Fruit fly (Drosophila melanogaster) whole organism, embryonic: ENCODE measurements around the gene Eo.

Source experiments
- Aef1 ChIP-seq: fragments of 200-800 bp; sonication (Bioruptor generic); IDR thresholded peaks from 3 replicates; pipeline ENCODE4 v1.3.6; 2022; ENCODE audit warnings: missing biosample characterization, missing genetic modification characterization
- Atf-2 ChIP-seq: fragments of 200-800 bp; sonication (Bioruptor generic); optimal IDR thresholded peaks from 2 replicates; lab custom pipeline; 2016; ENCODE audit warnings: missing biosample characterization, missing genetic modification characterization
- Blimp-1 ChIP-seq: fragments of 200-800 bp; sonication (Bioruptor generic); optimal IDR thresholded peaks from 3 replicates; lab custom pipeline; 2018; ENCODE audit warnings: missing biosample characterization, missing genetic modification characterization, mild to moderate bottlenecking, moderate library complexity, missing genetic modification reagents
- CG10431 ChIP-seq: fragments of 200-800 bp; sonication (Bioruptor generic); optimal IDR thresholded peaks from 3 replicates; lab custom pipeline; 2018; ENCODE audit warnings: missing biosample characterization, mild to moderate bottlenecking, missing genetic modification characterization
- CG11093 ChIP-seq: fragments of 200-800 bp; sonication (Bioruptor generic); IDR thresholded peaks from 3 replicates; pipeline ENCODE4 v1.3.6; 2022; ENCODE audit warnings: missing biosample characterization, missing genetic modification characterization
- CG11504 ChIP-seq: fragments of 200-800 bp; sonication (Bioruptor generic); optimal IDR thresholded peaks from 3 replicates; lab custom pipeline; 2019; ENCODE audit warnings: missing biosample characterization, mild to moderate bottlenecking, missing genetic modification characterization, moderate library complexity
- CG11560 ChIP-seq: fragments of 200-800 bp; sonication (Bioruptor generic); IDR thresholded peaks from 3 replicates; pipeline ENCODE4 v1.3.6; 2022; ENCODE audit warnings: missing biosample characterization, missing genetic modification characterization
- CG12769 ChIP-seq: fragments of 200-800 bp; sonication (Bioruptor generic); optimal IDR thresholded peaks from 2 replicates; lab custom pipeline; 2019; ENCODE audit warnings: missing biosample characterization, mild to moderate bottlenecking, missing genetic modification characterization, moderate library complexity
- CG12942 ChIP-seq: fragments of 200-800 bp; sonication (Bioruptor generic); optimal IDR thresholded peaks from 3 replicates; lab custom pipeline; 2016; ENCODE audit warnings: missing biosample characterization, missing genetic modification characterization
- CG1529 ChIP-seq: fragments of 200-800 bp; sonication (Bioruptor generic); optimal IDR thresholded peaks from 3 replicates; lab custom pipeline; 2018; ENCODE audit warnings: missing biosample characterization, missing genetic modification characterization
- CG17361 ChIP-seq: fragments of 200-800 bp; sonication (Bioruptor generic); IDR thresholded peaks from 3 replicates; pipeline ENCODE4 v1.3.6; 2022; ENCODE audit warnings: missing biosample characterization, missing genetic modification characterization
- CG2712 ChIP-seq: fragments of 200-800 bp; optimal IDR thresholded peaks from 3 replicates; lab custom pipeline; 2019; ENCODE audit warnings: missing biosample characterization, mild to moderate bottlenecking, missing genetic modification characterization, moderate library complexity
- CG31441 ChIP-seq: fragments of 200-800 bp; sonication (Bioruptor generic); IDR thresholded peaks from 2 replicates; pipeline ENCODE4 v1.3.6; 2022; ENCODE audit warnings: missing biosample characterization, missing genetic modification characterization
- CG32772 ChIP-seq: fragments of 200-800 bp; sonication (Bioruptor generic); IDR thresholded peaks from 2 replicates; pipeline ENCODE4 v1.3.6; 2022; ENCODE audit warnings: missing biosample characterization, missing genetic modification characterization
- CG4617 ChIP-seq: fragments of 200-800 bp; sonication (Bioruptor generic); optimal IDR thresholded peaks from 3 replicates; lab custom pipeline; 2016; ENCODE audit warnings: missing biosample characterization, missing genetic modification characterization, borderline replicate concordance
- CG7786 ChIP-seq: fragments of 200-800 bp; sonication (Bioruptor generic); optimal IDR thresholded peaks from 2 replicates; lab custom pipeline; 2016; ENCODE audit warnings: missing biosample characterization, missing genetic modification characterization
- CG7839 ChIP-seq: fragments of 200-800 bp; sonication (Bioruptor generic); optimal IDR thresholded peaks from 3 replicates; lab custom pipeline; 2018; ENCODE audit warnings: missing biosample characterization, mild to moderate bottlenecking, missing genetic modification characterization, moderate library complexity
- CG8478 ChIP-seq: fragments of >200 bp; optimal IDR thresholded peaks from 2 replicates; lab custom pipeline; 2018
- CG9817 ChIP-seq: fragments of 200-800 bp; sonication (Bioruptor generic); optimal IDR thresholded peaks from 2 replicates; lab custom pipeline; 2018; ENCODE audit warnings: missing biosample characterization, mild to moderate bottlenecking, missing genetic modification characterization, moderate library complexity
- H15 ChIP-seq: fragments of 200-800 bp; sonication (Bioruptor generic); IDR thresholded peaks from 3 replicates; pipeline ENCODE4 v1.3.6; 2022; ENCODE audit warnings: missing biosample characterization, missing genetic modification characterization
- HLH3B ChIP-seq: fragments of 200-800 bp; sonication (Bioruptor generic); IDR thresholded peaks from 2 replicates; pipeline ENCODE4 v1.3.6; 2022; ENCODE audit warnings: missing biosample characterization, missing genetic modification characterization
- Hr78 ChIP-seq, 2 experiments: fragments of 200-800 bp in 1 of 2; fragments of >200 bp in 1 of 2; sonication (Bioruptor generic) in 1 of 2; optimal IDR thresholded peaks; 2 replicates each; lab custom pipeline; 2017 to 2019; ENCODE audit warnings: missing biosample characterization in 2 of 2, missing genetic modification characterization in 2 of 2, mild to moderate bottlenecking in 1 of 2, moderate library complexity in 1 of 2
- Jarid2 ChIP-seq: fragments of 200-800 bp; sonication (Bioruptor generic); optimal IDR thresholded peaks from 3 replicates; lab custom pipeline; 2017; ENCODE audit warnings: mild to moderate bottlenecking, missing biosample characterization, missing genetic modification reagents, missing genetic modification characterization
- Lim3 ChIP-seq: fragments of 200-800 bp; sonication (Bioruptor generic); IDR thresholded peaks from 2 replicates; pipeline ENCODE4 v1.3.6; 2022; ENCODE audit warnings: missing biosample characterization, missing genetic modification characterization
- Six4 ChIP-seq: fragments of 200-800 bp; sonication (Bioruptor generic); optimal IDR thresholded peaks from 2 replicates; lab custom pipeline; 2016; ENCODE audit warnings: missing biosample characterization, missing genetic modification characterization
- Taf1 ChIP-seq: fragments of 200-800 bp; sonication (Bioruptor generic); IDR thresholded peaks from 2 replicates; pipeline ENCODE4 v1.3.6; 2022; ENCODE audit warnings: missing biosample characterization, missing genetic modification characterization
- Trl ChIP-seq, 3 experiments: fragments of >200 bp in 2 of 3; fragments of 200-800 bp in 1 of 3; sonication (Bioruptor generic) in 1 of 3; optimal IDR thresholded peaks; 2 replicates in 1 of 3; 3 replicates in 2 of 3; lab custom pipeline; 2016 to 2017; ENCODE audit warnings: missing biosample characterization in 1 of 3, missing genetic modification characterization in 1 of 3
- Vsx1 ChIP-seq: fragments of 200-800 bp; sonication (Bioruptor generic); optimal IDR thresholded peaks from 2 replicates; lab custom pipeline; 2017; ENCODE audit warnings: missing biosample characterization, mild to moderate bottlenecking, missing genetic modification characterization, missing genetic modification reagents
- Xbp1 ChIP-seq: fragments of 200-800 bp; sonication (Bioruptor generic); optimal IDR thresholded peaks from 3 replicates; lab custom pipeline; 2016; ENCODE audit warnings: missing biosample characterization, mild to moderate bottlenecking, missing genetic modification characterization
- ab ChIP-seq: fragments of 200-800 bp; sonication (Bioruptor generic); optimal IDR thresholded peaks from 2 replicates; lab custom pipeline; 2016; ENCODE audit warnings: missing biosample characterization, missing genetic modification characterization
- bab2 ChIP-seq: fragments of 200-800 bp; sonication (Bioruptor generic); optimal IDR thresholded peaks from 2 replicates; lab custom pipeline; 2016; ENCODE audit warnings: missing biosample characterization, missing genetic modification characterization
- ci ChIP-seq: fragments of 200-800 bp; sonication (Bioruptor generic); IDR thresholded peaks from 3 replicates; pipeline ENCODE4 v1.3.6; 2022; ENCODE audit warnings: missing biosample characterization, missing genetic modification characterization
- crol ChIP-seq: fragments of 200-800 bp; sonication (Bioruptor generic); IDR thresholded peaks from 2 replicates; pipeline ENCODE4 v1.3.6; 2022; ENCODE audit warnings: missing biosample characterization, missing genetic modification characterization
- danr ChIP-seq: fragments of 200-800 bp; sonication (Bioruptor generic); IDR thresholded peaks from 2 replicates; pipeline ENCODE4 v1.3.6; 2022; ENCODE audit warnings: missing biosample characterization, missing genetic modification characterization
- dmrt99B ChIP-seq: fragments of 200-800 bp; sonication (Bioruptor generic); optimal IDR thresholded peaks from 2 replicates; lab custom pipeline; 2018; ENCODE audit warnings: missing biosample characterization, mild to moderate bottlenecking, missing genetic modification characterization, moderate library complexity
- ewg ChIP-seq: fragments of 200-800 bp; sonication (Bioruptor generic); optimal IDR thresholded peaks from 3 replicates; lab custom pipeline; 2017; ENCODE audit warnings: mild to moderate bottlenecking, missing biosample characterization, missing genetic modification reagents, missing genetic modification characterization
- fd96Cb ChIP-seq: fragments of 200-800 bp; sonication (Bioruptor generic); optimal IDR thresholded peaks from 2 replicates; lab custom pipeline; 2018; ENCODE audit warnings: missing biosample characterization, mild to moderate bottlenecking, missing genetic modification characterization, moderate library complexity
- grau ChIP-seq: fragments of 200-800 bp; optimal IDR thresholded peaks from 3 replicates; lab custom pipeline; 2019; ENCODE audit warnings: missing biosample characterization, mild to moderate bottlenecking, missing genetic modification characterization, moderate library complexity
- gro ChIP-seq: fragments of 200-800 bp; sonication (Bioruptor generic); optimal IDR thresholded peaks from 2 replicates; lab custom pipeline; 2016; ENCODE audit warnings: missing biosample characterization, missing genetic modification characterization
- ken ChIP-seq: fragments of 200-800 bp; sonication (Bioruptor generic); IDR thresholded peaks from 3 replicates; pipeline ENCODE4 v1.3.6; 2022; ENCODE audit warnings: missing biosample characterization, missing genetic modification characterization
- nerfin-2 ChIP-seq: fragments of 200-800 bp; sonication (Bioruptor generic); IDR thresholded peaks from 2 replicates; pipeline ENCODE4 v1.3.6; 2022; ENCODE audit warnings: missing biosample characterization, missing genetic modification characterization; ENCODE audit not compliant: partially characterized antibody
- pho ChIP-seq: fragments of 200-800 bp; sonication (Bioruptor generic); optimal IDR thresholded peaks from 2 replicates; lab custom pipeline; 2016; ENCODE audit warnings: missing biosample characterization, missing genetic modification characterization
- pita ChIP-seq: fragments of 200-800 bp; sonication (Bioruptor generic); optimal IDR thresholded peaks from 2 replicates; lab custom pipeline; 2017; ENCODE audit warnings: missing biosample characterization, mild to moderate bottlenecking, missing genetic modification characterization
- tap ChIP-seq: fragments of 200-800 bp; optimal IDR thresholded peaks from 3 replicates; lab custom pipeline; 2019; ENCODE audit warnings: missing biosample characterization, mild to moderate bottlenecking, missing genetic modification characterization, moderate library complexity
- tio ChIP-seq: fragments of 200-800 bp; sonication (Bioruptor generic); optimal IDR thresholded peaks from 2 replicates; lab custom pipeline; 2017; ENCODE audit warnings: missing biosample characterization, missing genetic modification characterization, inconsistent platforms
- tx ChIP-seq: fragments of 200-800 bp; sonication (Bioruptor generic); optimal IDR thresholded peaks from 2 replicates; lab custom pipeline; 2016; ENCODE audit warnings: missing biosample characterization, missing genetic modification characterization
- vfl ChIP-seq: fragments of 200-800 bp; sonication (Bioruptor generic); optimal IDR thresholded peaks from 2 replicates; lab custom pipeline; 2016; ENCODE audit warnings: missing biosample characterization, missing genetic modification characterization

The Eo gene

DNA sequence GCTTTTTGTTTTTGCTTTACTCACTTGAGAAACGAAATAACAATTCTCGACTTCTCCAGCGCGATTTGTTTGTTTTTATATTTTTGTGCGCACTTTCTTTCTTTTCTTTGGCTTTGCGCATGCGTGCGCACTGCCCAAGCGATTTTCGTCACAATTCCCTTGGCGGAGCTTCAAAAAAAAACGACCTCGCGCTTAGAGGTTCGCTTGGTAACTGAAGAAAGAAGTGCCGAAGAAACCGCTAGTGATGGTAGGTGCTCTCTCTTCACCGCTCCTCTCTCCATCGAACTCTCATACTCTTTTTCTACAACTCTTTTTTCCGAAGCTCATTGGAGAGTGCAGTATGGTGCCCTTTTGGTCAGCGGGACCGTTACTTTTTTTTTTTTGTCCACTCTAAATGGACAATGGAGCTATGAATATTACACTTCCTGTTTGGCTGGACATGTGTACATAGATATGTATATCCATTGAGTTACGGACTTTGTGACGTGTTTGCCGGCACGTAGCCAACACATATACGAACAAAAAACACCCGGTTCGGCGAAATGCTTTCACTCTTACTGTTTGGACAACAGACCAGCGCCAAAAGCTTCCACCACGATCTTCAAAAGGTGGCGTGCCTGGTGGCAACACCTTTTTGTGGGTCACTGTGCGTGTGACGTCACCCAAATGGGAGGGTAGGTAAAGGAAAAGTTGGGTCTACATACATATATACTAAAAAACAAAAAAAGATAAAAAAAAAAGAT, 4.8 kb upstream of the Eo start, which contains the start of gene CG9503 (continued):
- TF ChIP-seq ci (GFP tag; lab: Robert Waterston, UW), result no peak
- TF ChIP-seq ewg (GFP tag; lab: Kevin White, UChicago), result no peak
- TF ChIP-seq Blimp-1 (GFP tag; lab: Kevin White, UChicago), result peak; percentile 74
- TF ChIP-seq CG10431 (GFP tag; lab: Kevin White, UChicago), result no peak
- no peak for TF ChIP-seq Six4 (GFP tag; lab: Kevin White, UChicago)
- TF ChIP-seq Taf1 (GFP tag; lab: Robert Waterston, UW), result no peak
- peak in 1 of 2 experiments; percentile 50 for TF ChIP-seq Trl (optimal IDR thresholded peaks at IDR 0.05; lab: Kevin White, UChicago)
- TF ChIP-seq Trl (GFP tag; optimal IDR thresholded peaks at IDR 0.05; lab: Kevin White, UChicago), result no peak
- TF ChIP-seq tx, result no peak
- TF ChIP-seq CG32772, result no peak
- no peak for TF ChIP-seq H15
- peak; percentile 27; the same call in 1 of the 2 replicates for TF ChIP-seq crol (GFP tag; lab: Robert Waterston, UW)
- TF ChIP-seq CG1529, result no peak
- no peak for TF ChIP-seq CG12942
- TF ChIP-seq tap (tag; lab: Kevin White, UChicago), result no peak
- TF ChIP-seq CG4617 (GFP tag; lab: Kevin White, UChicago), result no peak
- peak; percentile 67 for TF ChIP-seq Jarid2 (GFP tag; lab: Kevin White, UChicago)

DNA sequence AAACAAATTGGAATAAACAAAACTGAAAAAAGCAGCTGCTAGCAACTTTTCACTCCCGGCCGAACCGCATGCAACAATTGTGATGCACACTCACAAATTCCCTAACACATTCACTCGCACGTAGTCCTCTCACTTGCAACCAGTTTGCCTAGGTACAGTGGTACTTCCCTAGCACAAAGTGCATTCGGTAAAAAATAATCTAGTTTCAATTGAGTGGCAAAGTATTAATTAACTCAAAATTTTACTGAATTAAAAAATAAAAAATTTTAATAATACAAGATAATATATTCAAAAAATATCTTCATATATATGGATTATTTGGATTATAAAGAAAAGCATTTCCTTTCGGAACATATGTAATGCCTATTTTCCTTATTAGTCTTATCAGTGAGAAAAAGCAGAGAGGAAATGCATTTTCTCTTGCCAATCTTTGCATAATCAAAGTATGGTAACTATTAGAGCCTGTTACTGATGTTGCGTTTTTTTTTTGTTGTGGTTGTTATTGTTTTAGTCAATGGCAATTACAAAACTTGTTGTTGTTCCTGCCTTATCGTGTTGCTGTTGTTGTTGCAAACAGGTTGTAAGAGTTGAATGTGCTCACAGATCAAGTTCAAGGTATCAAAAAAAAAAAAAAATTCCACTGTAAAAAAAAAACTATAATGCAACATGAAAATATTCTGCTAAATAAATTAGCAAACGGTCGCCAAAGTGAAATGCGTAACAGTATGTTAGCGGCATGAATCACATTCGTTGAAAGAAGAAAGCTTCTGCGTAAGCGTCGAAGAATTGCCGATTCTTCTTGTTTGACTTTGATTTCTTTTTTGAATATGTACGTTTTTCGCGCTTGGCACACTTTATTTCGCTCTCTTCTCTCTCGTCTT, 4.0 kb upstream of the Eo start:
- TF ChIP-seq grau (tag; lab: Kevin White, UChicago) (peak; percentile 55), CG2712 (tag; lab: Kevin White, UChicago) (peak; percentile 18), Hr78 (GFP tag; optimal IDR thresholded peaks at IDR 0.05; lab: Kevin White, UChicago) (no peak), vfl (no peak), ken (GFP tag; lab: Robert Waterston, UW) (no peak), HLH3B (GFP tag; lab: Robert Waterston, UW) (no peak), dmrt99B (tag; lab: Kevin White, UChicago) (peak; percentile 19), bab2 (GFP tag; lab: Kevin White, UChicago) (no peak), CG8478 (no peak), CG11093 (GFP tag; lab: Robert Waterston, UW) (no peak), CG12769 (no peak), ab (GFP tag; lab: Kevin White, UChicago) (no peak), danr (no peak), CG11504 (tag; lab: Kevin White, UChicago) (peak; percentile 4), CG7786 (GFP tag; lab: Kevin White, UChicago) (no peak), fd96Cb (tag; lab: Kevin White, UChicago) (peak; percentile 0), Xbp1 (GFP tag; lab: Kevin White, UChicago) (no peak), nerfin-2 (GFP tag; lab: Robert Waterston, UW) (no peak), CG17361 (GFP tag; lab: Robert Waterston, UW) (0 out of 3 replicates have a peak, but pooled peaks have one; percentile 27), Six4 (GFP tag; lab: Kevin White, UChicago) (no peak), CG9817 (tag; lab: Kevin White, UChicago) (no peak), Aef1 (GFP tag; lab: Robert Waterston, UW) (no peak), pho (no peak), Lim3 (no peak), CG11560 (no peak), Atf-2 (GFP tag; lab: Kevin White, UChicago) (no peak), Vsx1 (GFP tag; lab: Kevin White, UChicago) (no peak), pita (GFP tag; lab: Kevin White, UChicago) (no peak), tio (no peak), gro (GFP tag; lab: Kevin White, UChicago) (no peak), CG31441 (GFP tag; lab: Robert Waterston, UW) (0 out of 2 replicates have a peak, but pooled peaks have one; percentile 14), CG7839 (tag; lab: Kevin White, UChicago) (no peak)
